Worm (Caenorhabditis elegans) whole organism, L1 larva: ENCODE data around the gene fbxa-56.
A peak's percentile ranks its signal among the peaks of the same experiment; 100 is the strongest.

Experiments used
- C04F5.9 ChIP-seq: sonication (generic microtip); optimal IDR thresholded peaks from 2 replicates; lab custom pipeline; 2016; ENCODE audit warnings: missing genetic modification characterization, missing compliant biosample characterization
- C16A3.4 ChIP-seq: fragments of 150-350 bp; optimal IDR thresholded peaks from 2 replicates; lab custom pipeline; 2014; ENCODE audit warnings: missing biosample characterization, missing genetic modification characterization
- C34B4.2 ChIP-seq: sonication (generic microtip); optimal IDR thresholded peaks from 2 replicates; lab custom pipeline; 2017; ENCODE audit warnings: mild to moderate bottlenecking, missing genetic modification characterization, missing compliant biosample characterization
- Y116A8C.19 ChIP-seq: sonication (generic microtip); optimal IDR thresholded peaks from 2 replicates; lab custom pipeline; 2016; ENCODE audit warnings: missing compliant biosample characterization, missing genetic modification characterization, borderline replicate concordance
- aly-2 ChIP-seq: fragments of 150-350 bp; optimal IDR thresholded peaks from 2 replicates; lab custom pipeline; 2014; ENCODE audit warnings: missing biosample characterization, missing genetic modification characterization
- ceh-8 ChIP-seq: fragments of 200-800 bp; sonication (Bioruptor generic); optimal IDR thresholded peaks from 2 replicates; lab custom pipeline; 2018; ENCODE audit warnings: mild to moderate bottlenecking, missing genetic modification characterization, moderate library complexity, missing compliant biosample characterization
- ceh-82 ChIP-seq, 3 experiments: fragments of 150-350 bp in 1 of 3; sonication (generic microtip) in 2 of 3; optimal IDR thresholded peaks; 2 replicates each; lab custom pipeline; 2014 to 2017; ENCODE audit warnings: missing biosample characterization in 3 of 3, missing genetic modification characterization in 3 of 3
- ceh-90 ChIP-seq: sonication (generic microtip); optimal IDR thresholded peaks from 2 replicates; lab custom pipeline; 2016; ENCODE audit warnings: missing genetic modification characterization, missing compliant biosample characterization
- dsc-1 ChIP-seq: sonication (generic microtip); optimal IDR thresholded peaks from 2 replicates; lab custom pipeline; 2016; ENCODE audit warnings: mild to moderate bottlenecking, missing genetic modification characterization, missing compliant biosample characterization
- efl-1 ChIP-seq, 4 experiments: fragments of 150-350 bp; optimal IDR thresholded peaks in 3 of 4; peaks in 1 of 4; 1 replicate in 1 of 4; 2 replicates in 3 of 4; lab custom pipeline; 2014; ENCODE audit warnings: missing biosample characterization in 2 of 4, missing genetic modification characterization in 2 of 4, missing genetic modification reagents in 2 of 4
- egl-13 ChIP-seq: sonication (generic microtip); optimal IDR thresholded peaks from 2 replicates; lab custom pipeline; 2016; ENCODE audit warnings: missing genotype, missing genetic modification reagents, missing genetic modification characterization, missing compliant biosample characterization
- elt-2 ChIP-seq: sonication (generic microtip); optimal IDR thresholded peaks from 2 replicates; lab custom pipeline; 2016; ENCODE audit warnings: missing genetic modification characterization, mild to moderate bottlenecking, inconsistent platforms, missing compliant biosample characterization, missing genetic modification reagents
- elt-3 ChIP-seq, 6 experiments: fragments of 150-350 bp in 1 of 6; sonication (generic microtip); optimal IDR thresholded peaks; 2 replicates each; lab custom pipeline; 2017 to 2018; ENCODE audit warnings: missing biosample characterization in 6 of 6, missing genetic modification characterization in 6 of 6, inconsistent platforms in 1 of 6
- fos-1 ChIP-seq: fragments of 150-350 bp; optimal IDR thresholded peaks from 2 replicates; lab custom pipeline; 2014; ENCODE audit warnings: missing biosample characterization, missing genetic modification characterization
- irx-1 ChIP-seq: sonication (generic microtip); optimal IDR thresholded peaks from 2 replicates; lab custom pipeline; 2016; ENCODE audit warnings: missing genetic modification characterization, missing compliant biosample characterization
- jun-1 ChIP-seq: fragments of 150-350 bp; optimal IDR thresholded peaks from 2 replicates; lab custom pipeline; 2014; ENCODE audit warnings: missing biosample characterization, missing genetic modification reagents, missing genetic modification characterization
- lin-13 ChIP-seq: fragments of 150-350 bp; optimal IDR thresholded peaks from 2 replicates; lab custom pipeline; 2014; ENCODE audit warnings: missing biosample characterization, missing genetic modification reagents, missing genetic modification characterization
- lir-3 ChIP-seq: sonication (generic microtip); optimal IDR thresholded peaks from 2 replicates; lab custom pipeline; 2016; ENCODE audit warnings: mild to moderate bottlenecking, missing genetic modification characterization, moderate library complexity, missing compliant biosample characterization; ENCODE audit not compliant: poor library complexity
- mep-1 ChIP-seq: fragments of 150-350 bp; optimal IDR thresholded peaks from 2 replicates; lab custom pipeline; 2014; ENCODE audit warnings: missing biosample characterization, missing genetic modification characterization
- nhr-19 ChIP-seq: fragments of 200-800 bp; sonication (Bioruptor generic); conservative IDR thresholded peaks from 2 replicates; pipeline ENCODE4 v1.3.6; 2022; ENCODE audit warnings: missing genetic modification characterization, missing compliant biosample characterization
- nhr-71 ChIP-seq: sonication (generic microtip); optimal IDR thresholded peaks from 2 replicates; lab custom pipeline; 2016; ENCODE audit warnings: mild to moderate bottlenecking, missing genetic modification characterization, moderate library complexity, missing compliant biosample characterization
- nhr-90 ChIP-seq: sonication (generic microtip); optimal IDR thresholded peaks from 2 replicates; lab custom pipeline; 2016; ENCODE audit warnings: mild to moderate bottlenecking, missing genetic modification characterization, missing compliant biosample characterization; ENCODE audit not compliant: poor library complexity
- pag-3 ChIP-seq: sonication (generic microtip); optimal IDR thresholded peaks from 2 replicates; lab custom pipeline; 2017; ENCODE audit warnings: missing genetic modification characterization, mild to moderate bottlenecking, missing compliant biosample characterization, antibody characterized with exemption, borderline replicate concordance; ENCODE audit not compliant: insufficient read depth
- pax-3 ChIP-seq: fragments of 200-800 bp; sonication (Bioruptor generic); optimal IDR thresholded peaks from 2 replicates; lab custom pipeline; 2018; ENCODE audit warnings: mild to moderate bottlenecking, missing genetic modification characterization, moderate library complexity, missing compliant biosample characterization
- rnt-1 ChIP-seq: sonication (generic microtip); optimal IDR thresholded peaks from 2 replicates; lab custom pipeline; 2016; ENCODE audit warnings: mild to moderate bottlenecking, missing genetic modification characterization, moderate library complexity, missing compliant biosample characterization
- sox-4 ChIP-seq: sonication (generic microtip); optimal IDR thresholded peaks from 2 replicates; lab custom pipeline; 2016; ENCODE audit warnings: missing genetic modification characterization, missing compliant biosample characterization
- sptf-1 ChIP-seq: fragments of 150-350 bp; optimal IDR thresholded peaks from 2 replicates; lab custom pipeline; 2014; ENCODE audit warnings: missing biosample characterization, missing genetic modification characterization
- unc-30 ChIP-seq: sonication (generic microtip); optimal IDR thresholded peaks from 2 replicates; lab custom pipeline; 2017; ENCODE audit warnings: missing biosample characterization, missing genetic modification characterization
- xbp-1 ChIP-seq: sonication (generic microtip); optimal IDR thresholded peaks from 2 replicates; lab custom pipeline; 2016; ENCODE audit warnings: missing genetic modification characterization, missing compliant biosample characterization
- ztf-11 ChIP-seq, 2 experiments: sonication (generic microtip); optimal IDR thresholded peaks; 2 replicates each; lab custom pipeline; 2016 to 2017; ENCODE audit warnings: missing genetic modification characterization in 2 of 2, missing biosample characterization in 1 of 2, missing compliant biosample characterization in 1 of 2

The fbxa-56 gene

ce11 chrIII:938569-938968 is 708 bp upstream of the fbxa-56 start, which contains the start of gene fbxa-22:
TSS of gene fbxa-22 (plus strand) at chrIII:938869.
- TF ChIP-seq sox-4 (no peak), elt-3 (tag; optimal IDR thresholded peaks at IDR 0.05; lab: Kevin White, UChicago) (no peak), jun-1 (tag; lab: Kevin White, UChicago) (no peak), pag-3 (tag; lab: Kevin White, UChicago) (no peak), mep-1 (tag; lab: Kevin White, UChicago) (no peak), fos-1 (tag; lab: Kevin White, UChicago) (no peak), lin-13 (no peak), aly-2 (tag; lab: Kevin White, UChicago) (no peak), sptf-1 (tag; lab: Kevin White, UChicago) (no peak), ceh-90 (tag; lab: Kevin White, UChicago) (no peak), ceh-8 (no peak), egl-13 (tag; lab: Kevin White, UChicago) (no peak), ceh-82 (tag; optimal IDR thresholded peaks at IDR 0.05; lab: Kevin White, UChicago) (no peak), C34B4.2 (tag; lab: Kevin White, UChicago) (no peak), unc-30 (tag; lab: Kevin White, UChicago) (no peak), nhr-19 (GFP tag; lab: Robert Waterston, UW) (no peak)

DNA sequence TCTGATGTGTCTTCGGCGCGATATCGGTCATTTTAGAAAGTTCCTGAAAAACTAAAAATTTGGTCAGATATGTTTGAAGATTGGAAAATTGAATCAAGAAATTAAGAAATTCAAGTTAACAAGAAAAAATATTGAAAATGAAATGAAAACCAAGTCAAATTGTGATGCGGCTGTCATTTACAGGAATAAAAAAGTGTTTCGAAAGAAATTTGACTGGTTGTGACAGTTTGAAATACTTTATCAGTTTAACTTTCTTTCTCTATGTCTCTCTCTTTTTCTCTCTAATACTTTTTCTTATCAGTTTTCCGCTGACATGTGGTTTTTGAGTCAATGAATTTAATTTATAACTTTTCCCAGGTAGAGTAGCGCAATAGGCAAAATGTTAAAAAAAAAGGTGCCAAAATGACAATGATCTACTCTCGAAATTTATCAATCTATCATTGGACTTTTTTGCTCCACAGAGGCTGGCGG is 1.8 kb downstream of the fbxa-56 start, which contains the start of gene fbxa-55:
TSS of gene fbxa-55 (minus strand) at position 51 of the 471 bp plus-strand sequence.
- no peak for TF ChIP-seq rnt-1 (tag; lab: Kevin White, UChicago)
- peak; percentile 55 for TF ChIP-seq elt-2 (tag; lab: Kevin White, UChicago)

DNA sequence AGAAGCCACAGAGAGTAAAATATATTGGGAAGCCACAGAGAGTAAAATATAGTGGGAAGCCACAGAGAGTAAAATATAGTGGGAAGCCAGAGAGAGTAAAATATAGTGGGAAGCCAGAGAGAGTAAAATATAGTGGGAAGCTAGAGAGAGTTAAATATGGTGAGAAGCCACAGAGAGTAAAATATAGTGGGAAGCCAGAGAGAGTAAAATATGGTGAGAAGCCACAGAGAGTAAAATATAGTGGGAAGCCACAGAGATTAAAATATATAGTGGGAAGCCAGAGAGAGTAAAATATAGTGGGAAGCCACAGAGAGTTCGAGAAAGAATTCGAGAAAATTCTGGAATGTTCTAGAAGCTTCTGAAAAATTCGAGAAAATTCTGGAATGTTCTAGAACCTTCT is 6.5 kb downstream of the fbxa-56 start:
- TF ChIP-seq ceh-8 (peak; percentile 83), sox-4 (peak; percentile 71), C04F5.9 (tag; lab: Kevin White, UChicago) (peak; percentile 10), Y116A8C.19 (tag; lab: Kevin White, UChicago) (peak; percentile 40), rnt-1 (tag; lab: Kevin White, UChicago) (peak; percentile 3), ztf-11 (tag; optimal IDR thresholded peaks at IDR 0.05; lab: Kevin White, UChicago) (peak in 1 of 2 experiments; percentile 34), lir-3 (tag; lab: Kevin White, UChicago) (peak; percentile 45), irx-1 (tag; lab: Kevin White, UChicago) (peak; percentile 14), nhr-90 (tag; lab: Kevin White, UChicago) (peak; percentile 14)

ce11 chrIII:926216-926615 is 11.6 kb downstream of the fbxa-56 start, which contains the start of gene pef-1:
TSS of gene pef-1 (minus strand) at chrIII:926316.
- TF ChIP-seq nhr-71 (tag; lab: Kevin White, UChicago) (no peak), dsc-1 (tag; lab: Kevin White, UChicago) (peak; percentile 49)

DNA sequence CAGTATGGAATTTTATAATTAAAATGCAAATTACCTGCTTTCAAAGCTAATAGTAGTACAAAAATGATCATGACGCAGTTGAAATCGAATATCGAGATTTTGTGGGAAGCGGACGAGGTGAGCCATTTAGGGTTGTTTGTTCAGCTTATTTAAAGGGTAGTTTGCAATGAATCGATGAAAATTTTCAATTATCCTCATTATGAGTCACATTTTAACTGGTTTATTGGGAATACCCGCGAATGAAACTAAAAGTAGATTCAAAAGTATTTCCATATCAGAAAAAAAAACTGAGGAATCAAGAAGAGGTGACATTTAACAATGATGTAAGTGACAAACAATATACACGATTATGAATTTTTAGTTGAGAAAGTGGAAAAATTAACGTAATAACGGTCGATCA is 18.5 kb downstream of the fbxa-56 start, which contains the start of gene F23H11.7:
TSS of gene F23H11.7 (minus strand) at position 101 of the 400 bp plus-strand sequence.
- TF ChIP-seq xbp-1 (tag; lab: Kevin White, UChicago): no peak

- no peak for TF ChIP-seq pax-3
- no peak for TF ChIP-seq Y116A8C.19 (tag; lab: Kevin White, UChicago)
- TF ChIP-seq C16A3.4 (tag; lab: Kevin White, UChicago): no peak
- no peak for TF ChIP-seq lir-3 (tag; lab: Kevin White, UChicago)
- TF ChIP-seq efl-1 (optimal IDR thresholded peaks at IDR 0.05; lab: Kevin White, UChicago): no peak
- peak in 1 of 2 experiments; percentile 72 for TF ChIP-seq efl-1 (GFP tag; optimal IDR thresholded peaks at IDR 0.05 in 1 of 2; lab: Kevin White, UChicago)
These were observed 21.0 kb downstream of the fbxa-56 start, which contains the start of gene idpp-13 for ce11 chrIII:916897-917296. TSS of gene idpp-13 (minus strand) at chrIII:916997.
